Worm (Caenorhabditis elegans) whole organism, late embryonic: ENCODE data around the gene sart-3.

Experiments
- ceh-30 ChIP-seq: fragments of 150-350 bp; optimal IDR thresholded peaks from 2 replicates; lab custom pipeline; 2014; ENCODE audit warnings: missing biosample characterization, missing genetic modification characterization
- ceh-45 ChIP-seq: fragments of 200-800 bp; sonication (Bioruptor generic); IDR thresholded peaks from 2 replicates; pipeline ENCODE4 v1.3.6; 2022; ENCODE audit warnings: missing genetic modification reagents, missing genetic modification characterization, missing compliant biosample characterization
- ceh-48 ChIP-seq: sonication (generic microtip); optimal IDR thresholded peaks from 2 replicates; lab custom pipeline; 2016; ENCODE audit warnings: missing genetic modification characterization, inconsistent platforms, missing compliant biosample characterization
- ceh-9 ChIP-seq: sonication (generic microtip); optimal IDR thresholded peaks from 2 replicates; lab custom pipeline; 2016; ENCODE audit warnings: mild to moderate bottlenecking, missing genetic modification characterization, inconsistent platforms, missing compliant biosample characterization
- dve-1 ChIP-seq: sonication (generic microtip); optimal IDR thresholded peaks from 2 replicates; lab custom pipeline; 2017; ENCODE audit warnings: antibody characterized with exemption, mild to moderate bottlenecking, missing genetic modification characterization, missing compliant biosample characterization
- fkh-10 ChIP-seq: fragments of 150-350 bp; optimal IDR thresholded peaks from 2 replicates; lab custom pipeline; 2014; ENCODE audit warnings: missing biosample characterization, missing genetic modification reagents, missing genetic modification characterization
- nfya-1 ChIP-seq: sonication (generic microtip); optimal IDR thresholded peaks from 2 replicates; lab custom pipeline; 2017; ENCODE audit warnings: missing genetic modification characterization, mild to moderate bottlenecking, missing compliant biosample characterization, antibody characterized with exemption, moderate library complexity
- npax-4 ChIP-seq: sonication (generic microtip); optimal IDR thresholded peaks from 2 replicates; lab custom pipeline; 2016; ENCODE audit warnings: missing genetic modification characterization, missing compliant biosample characterization
- pha-4 ChIP-seq: fragments of 150-350 bp; optimal IDR thresholded peaks from 2 replicates; lab custom pipeline; 2018; ENCODE audit warnings: missing biosample characterization, missing genetic modification reagents, missing genetic modification characterization
- pqm-1 ChIP-seq: sonication (generic microtip); optimal IDR thresholded peaks from 2 replicates; lab custom pipeline; 2016; ENCODE audit warnings: missing genetic modification characterization, missing compliant biosample characterization
- sdc-2 ChIP-seq: sonication (generic microtip); optimal IDR thresholded peaks from 2 replicates; lab custom pipeline; 2016; ENCODE audit warnings: missing genotype, missing genetic modification characterization, missing compliant biosample characterization
- sox-4 ChIP-seq: sonication (generic microtip); optimal IDR thresholded peaks from 2 replicates; lab custom pipeline; 2017; ENCODE audit warnings: mild to moderate bottlenecking, missing genetic modification characterization, inconsistent platforms, missing compliant biosample characterization

DNA sequence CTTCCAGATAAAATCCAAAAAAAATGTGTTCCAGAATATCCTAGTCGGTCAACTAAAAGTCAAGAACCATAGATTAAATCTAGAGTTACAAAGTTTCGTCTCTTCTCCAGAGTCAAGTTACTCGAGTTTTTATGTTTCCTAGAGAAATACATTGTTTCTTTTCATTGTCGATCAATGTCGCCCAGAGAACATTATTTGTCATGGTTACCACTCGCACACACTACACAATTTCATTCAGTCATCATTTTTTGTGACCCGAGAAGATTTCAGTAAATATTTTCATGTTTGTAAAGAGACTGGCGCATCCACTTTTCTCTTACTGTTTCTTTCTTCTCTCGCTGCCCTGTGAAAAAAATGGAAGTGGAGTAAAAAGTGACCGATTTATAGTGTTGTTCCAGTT lies 16.1 kb downstream of the sart-3 start:
- TF ChIP-seq fkh-10 (GFP tag; lab: Kevin White, UChicago) = no peak
- TF ChIP-seq pha-4 (tag; lab: Kevin White, UChicago) = no peak
- TF ChIP-seq ceh-45 (GFP tag; lab: Robert Waterston, UW) = no peak
- TF ChIP-seq npax-4 = no peak
- no peak for TF ChIP-seq ceh-9 (tag; lab: Kevin White, UChicago)
- no peak for TF ChIP-seq nfya-1 (tag; lab: Kevin White, UChicago)
- no peak for TF ChIP-seq sox-4 (tag; lab: Kevin White, UChicago)
- TF ChIP-seq ceh-48 (tag; lab: Kevin White, UChicago) = no peak
- TF ChIP-seq ceh-30 = no peak
- TF ChIP-seq pqm-1 (tag; lab: Kevin White, UChicago) = no peak
- TF ChIP-seq sdc-2 = no peak
- no peak for TF ChIP-seq dve-1 (tag; lab: Kevin White, UChicago)
